Fruit fly (Drosophila melanogaster): Measurements from ENCODE around the gene CG1951.

DNA sequence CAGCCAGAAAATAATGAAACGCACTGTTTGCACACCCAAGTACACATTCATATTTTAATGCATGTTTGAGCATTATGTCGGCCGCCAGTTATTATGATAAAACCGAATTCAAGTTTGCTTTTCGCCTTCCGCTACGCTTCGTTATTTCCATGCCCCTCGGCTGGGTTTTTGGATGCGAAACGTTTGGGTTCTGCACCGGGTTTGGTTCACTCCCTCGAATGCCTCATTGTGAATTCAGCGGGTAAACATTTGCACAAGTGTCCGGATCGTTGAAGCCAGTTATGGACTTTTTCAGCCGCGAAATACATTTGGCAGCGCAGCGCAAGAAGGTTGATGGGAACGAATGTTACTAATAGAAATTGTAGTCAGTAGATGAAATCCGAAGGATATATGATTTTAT is 44.1 kb downstream of the CG1951 start:
- TF ChIP-seq usp (GFP tag; optimal IDR thresholded peaks at IDR 0.05) (no peak), Vsx2 (GFP tag; optimal IDR thresholded peaks at IDR 0.05; ENCODE audit: partially characterized antibody) (no peak), lola (GFP tag; optimal IDR thresholded peaks at IDR 0.05) (no peak), Dfd (GFP tag; optimal IDR thresholded peaks at IDR 0.05) (no peak), dl (GFP tag; optimal IDR thresholded peaks at IDR 0.05; ENCODE audit: insufficient read depth in 1 of 2, partially characterized antibody in 2 of 2) (no peak), Hr78 (GFP tag; optimal IDR thresholded peaks at IDR 0.05) (no peak), OdsH (GFP tag; optimal IDR thresholded peaks at IDR 0.05) (no peak), Sp1 (GFP tag; optimal IDR thresholded peaks at IDR 0.05) (no peak), jim (GFP tag; optimal IDR thresholded peaks at IDR 0.05) (no peak), ey (GFP tag; optimal IDR thresholded peaks at IDR 0.05) (no peak), sv (GFP tag; optimal IDR thresholded peaks at IDR 0.05) (no peak), GATAd (GFP tag; optimal IDR thresholded peaks at IDR 0.05) (no peak), sage (GFP tag; optimal IDR thresholded peaks at IDR 0.05) (no peak)

All from whole organism, wandering third instar larva.